Fruit fly (Drosophila melanogaster) whole organism, embryonic: ENCODE results near the gene asl.
A peak's percentile ranks its signal among the peaks of the same experiment; 100 is the strongest.

Experiments
- Asciz ChIP-seq: fragments of 200-800 bp; sonication (Bioruptor generic); optimal IDR thresholded peaks from 2 replicates; lab custom pipeline; 2017; ENCODE audit warnings: missing biosample characterization, mild to moderate bottlenecking, missing genetic modification characterization, missing genetic modification reagents
- Bdp1 ChIP-seq: fragments of 200-800 bp; sonication (Bioruptor generic); optimal IDR thresholded peaks from 3 replicates; lab custom pipeline; 2016; ENCODE audit warnings: missing biosample characterization, missing genetic modification characterization
- BtbVII ChIP-seq: fragments of 200-800 bp; sonication (Bioruptor generic); optimal IDR thresholded peaks from 3 replicates; lab custom pipeline; 2017; ENCODE audit warnings: missing biosample characterization, mild to moderate bottlenecking, missing genetic modification characterization
- CG11247 ChIP-seq: fragments of 200-800 bp; sonication (Bioruptor generic); IDR thresholded peaks from 2 replicates; pipeline ENCODE4 v1.3.6; 2022; ENCODE audit warnings: missing biosample characterization, missing genetic modification characterization
- CG11504 ChIP-seq: fragments of 200-800 bp; sonication (Bioruptor generic); optimal IDR thresholded peaks from 3 replicates; lab custom pipeline; 2019; ENCODE audit warnings: missing biosample characterization, mild to moderate bottlenecking, missing genetic modification characterization, moderate library complexity
- CG12744 ChIP-seq: fragments of 200-800 bp; sonication (Bioruptor generic); optimal IDR thresholded peaks from 2 replicates; lab custom pipeline; 2016; ENCODE audit warnings: missing biosample characterization, missing genetic modification characterization
- CG13287 ChIP-seq: fragments of 200-800 bp; sonication (Bioruptor generic); IDR thresholded peaks from 2 replicates; pipeline ENCODE4 v1.3.6; 2022; ENCODE audit warnings: missing biosample characterization, missing genetic modification characterization; ENCODE audit not compliant: partially characterized antibody
- CG13296 ChIP-seq: fragments of 200-800 bp; sonication (Bioruptor generic); optimal IDR thresholded peaks from 3 replicates; lab custom pipeline; 2018; ENCODE audit warnings: missing biosample characterization, mild to moderate bottlenecking, missing genetic modification characterization
- CG1647 ChIP-seq: fragments of 200-800 bp; sonication (Bioruptor generic); optimal IDR thresholded peaks from 3 replicates; lab custom pipeline; 2016; ENCODE audit warnings: missing biosample characterization, missing genetic modification characterization
- CG17186 ChIP-seq: fragments of 200-800 bp; sonication (Bioruptor generic); optimal IDR thresholded peaks from 3 replicates; lab custom pipeline; 2017; ENCODE audit warnings: missing biosample characterization, missing genetic modification reagents, missing genetic modification characterization
- CG17612 ChIP-seq: fragments of 200-800 bp; sonication (Bioruptor generic); IDR thresholded peaks from 2 replicates; pipeline ENCODE4 v1.3.6; 2022; ENCODE audit warnings: missing biosample characterization, missing genetic modification characterization
- CG1792 ChIP-seq: fragments of 200-800 bp; sonication (Bioruptor generic); optimal IDR thresholded peaks from 2 replicates; lab custom pipeline; 2016; ENCODE audit warnings: missing biosample characterization, missing genetic modification characterization
- CG2116 ChIP-seq: fragments of 200-800 bp; sonication (Bioruptor generic); optimal IDR thresholded peaks from 3 replicates; lab custom pipeline; 2018; ENCODE audit warnings: missing biosample characterization, mild to moderate bottlenecking, missing genetic modification characterization
- CG2199 ChIP-seq: fragments of 200-800 bp; sonication (Bioruptor generic); IDR thresholded peaks from 3 replicates; pipeline ENCODE4 v1.3.6; 2022; ENCODE audit warnings: missing biosample characterization, missing genetic modification characterization
- CG32772 ChIP-seq: fragments of 200-800 bp; sonication (Bioruptor generic); IDR thresholded peaks from 2 replicates; pipeline ENCODE4 v1.3.6; 2022; ENCODE audit warnings: missing biosample characterization, missing genetic modification characterization
- CG3407 ChIP-seq: fragments of 200-800 bp; sonication (Bioruptor generic); optimal IDR thresholded peaks from 2 replicates; lab custom pipeline; 2018; ENCODE audit warnings: missing biosample characterization, mild to moderate bottlenecking, missing genetic modification characterization
- CG3838 ChIP-seq: fragments of 200-800 bp; sonication (Bioruptor generic); optimal IDR thresholded peaks from 3 replicates; lab custom pipeline; 2016; ENCODE audit warnings: missing biosample characterization, missing genetic modification characterization
- CG4707 ChIP-seq: fragments of 200-800 bp; sonication (Bioruptor generic); optimal IDR thresholded peaks from 2 replicates; lab custom pipeline; 2018; ENCODE audit warnings: missing biosample characterization, mild to moderate bottlenecking, missing genetic modification characterization, moderate library complexity
- CG5245 ChIP-seq: fragments of 200-800 bp; sonication (Bioruptor generic); optimal IDR thresholded peaks from 3 replicates; lab custom pipeline; 2016; ENCODE audit warnings: missing biosample characterization, missing genetic modification characterization
- CG7372 ChIP-seq: fragments of 200-800 bp; sonication (Bioruptor generic); IDR thresholded peaks from 2 replicates; pipeline ENCODE4 v1.3.6; 2022; ENCODE audit warnings: missing biosample characterization, missing genetic modification characterization
- CG7786 ChIP-seq: fragments of 200-800 bp; sonication (Bioruptor generic); optimal IDR thresholded peaks from 2 replicates; lab custom pipeline; 2016; ENCODE audit warnings: missing biosample characterization, missing genetic modification characterization
- CG7963 ChIP-seq: fragments of 200-800 bp; sonication (Bioruptor generic); IDR thresholded peaks from 3 replicates; pipeline ENCODE4 v1.3.6; 2022; ENCODE audit warnings: missing biosample characterization, missing genetic modification characterization; ENCODE audit not compliant: partially characterized antibody
- Dbx ChIP-seq: fragments of 200-800 bp; sonication (Bioruptor generic); IDR thresholded peaks from 3 replicates; pipeline ENCODE4 v1.3.6; 2022; ENCODE audit warnings: missing biosample characterization, missing genetic modification characterization
- Doc3 ChIP-seq: fragments of 200-800 bp; sonication (Bioruptor generic); IDR thresholded peaks from 3 replicates; pipeline ENCODE4 v1.3.6; 2022; ENCODE audit warnings: missing biosample characterization, missing genetic modification characterization; ENCODE audit not compliant: partially characterized antibody
- Ets65A ChIP-seq: fragments of 200-800 bp; sonication (Bioruptor generic); peaks from one replicate; lab custom pipeline; 2016; ENCODE audit warnings: missing biosample characterization, missing genetic modification characterization
- Jarid2 ChIP-seq: fragments of 200-800 bp; sonication (Bioruptor generic); optimal IDR thresholded peaks from 3 replicates; lab custom pipeline; 2017; ENCODE audit warnings: mild to moderate bottlenecking, missing biosample characterization, missing genetic modification reagents, missing genetic modification characterization
- Kr ChIP-seq: fragments of 200-800 bp; sonication (Bioruptor generic); optimal IDR thresholded peaks from 2 replicates; lab custom pipeline; 2017; ENCODE audit warnings: missing biosample characterization, mild to moderate bottlenecking, missing genetic modification characterization
- Lhr ChIP-seq: fragments of 200-800 bp; sonication (Bioruptor generic); optimal IDR thresholded peaks from 3 replicates; lab custom pipeline; 2017; ENCODE audit warnings: mild to moderate bottlenecking, missing biosample characterization, missing genetic modification reagents, missing genetic modification characterization
- Oaz ChIP-seq: fragments of 200-800 bp; sonication (Bioruptor generic); IDR thresholded peaks from 2 replicates; pipeline ENCODE4 v1.3.6; 2022; ENCODE audit warnings: missing biosample characterization, missing genetic modification characterization
- Poxn ChIP-seq: fragments of 200-800 bp; sonication (Bioruptor generic); IDR thresholded peaks from 2 replicates; pipeline ENCODE4 v1.3.6; 2022; ENCODE audit warnings: missing biosample characterization, missing genetic modification characterization
- Side ChIP-seq: fragments of 200-800 bp; sonication (Bioruptor generic); optimal IDR thresholded peaks from 2 replicates; lab custom pipeline; 2016; ENCODE audit warnings: missing biosample characterization, missing genetic modification characterization
- Sry-β ChIP-seq: fragments of 200-800 bp; sonication (Bioruptor generic); optimal IDR thresholded peaks from 2 replicates; lab custom pipeline; 2018; ENCODE audit warnings: missing biosample characterization, mild to moderate bottlenecking, missing genetic modification characterization, moderate library complexity
- TFAM ChIP-seq: fragments of 200-800 bp; sonication (Bioruptor generic); optimal IDR thresholded peaks from 2 replicates; lab custom pipeline; 2017; ENCODE audit warnings: missing biosample characterization, missing genetic modification characterization, inconsistent platforms
- abd-A ChIP-seq: fragments of 200-800 bp; sonication (Bioruptor generic); optimal IDR thresholded peaks from 3 replicates; lab custom pipeline; 2019; ENCODE audit warnings: missing biosample characterization, mild to moderate bottlenecking, missing genetic modification characterization, moderate library complexity
- ara ChIP-seq: fragments of 200-800 bp; sonication (Bioruptor generic); IDR thresholded peaks from 2 replicates; pipeline ENCODE4 v1.3.6; 2022; ENCODE audit warnings: missing biosample characterization, missing genetic modification characterization
- ash1 ChIP-seq: fragments of 200-800 bp; sonication (Bioruptor generic); optimal IDR thresholded peaks from 2 replicates; lab custom pipeline; 2018; ENCODE audit warnings: missing biosample characterization, mild to moderate bottlenecking, missing genetic modification characterization
- caup ChIP-seq: fragments of 200-800 bp; sonication (Bioruptor generic); optimal IDR thresholded peaks from 3 replicates; lab custom pipeline; 2017; ENCODE audit warnings: missing biosample characterization, mild to moderate bottlenecking, missing genetic modification characterization, moderate library complexity; ENCODE audit not compliant: severe bottlenecking
- dysf ChIP-seq: fragments of 200-800 bp; sonication (Bioruptor generic); IDR thresholded peaks from 3 replicates; pipeline ENCODE4 v1.3.6; 2022; ENCODE audit warnings: missing biosample characterization, missing genetic modification characterization
- eyg ChIP-seq: fragments of 200-800 bp; sonication (Bioruptor generic); optimal IDR thresholded peaks from 3 replicates; lab custom pipeline; 2016; ENCODE audit warnings: missing biosample characterization, missing genetic modification characterization
- fru ChIP-seq: fragments of >200 bp; optimal IDR thresholded peaks from 2 replicates; lab custom pipeline; 2017
- fu2 ChIP-seq: fragments of 200-800 bp; sonication (Bioruptor generic); optimal IDR thresholded peaks from 2 replicates; lab custom pipeline; 2016; ENCODE audit warnings: missing biosample characterization, missing genetic modification characterization
- gce ChIP-seq: fragments of 200-800 bp; sonication (Bioruptor generic); IDR thresholded peaks from 3 replicates; pipeline ENCODE4 v1.3.6; 2022; ENCODE audit warnings: missing biosample characterization, missing genetic modification characterization
- kni ChIP-seq: fragments of 200-800 bp; sonication (Bioruptor generic); optimal IDR thresholded peaks from 3 replicates; lab custom pipeline; 2017; ENCODE audit warnings: mild to moderate bottlenecking, missing biosample characterization, missing genetic modification reagents, missing genetic modification characterization
- mld ChIP-seq: fragments of 200-800 bp; sonication (Bioruptor generic); IDR thresholded peaks from 3 replicates; pipeline ENCODE4 v1.3.6; 2022; ENCODE audit warnings: missing biosample characterization, missing genetic modification characterization; ENCODE audit not compliant: partially characterized antibody
- sc ChIP-seq, 3 experiments: fragments of >200 bp in 2 of 3; fragments of 200-800 bp in 1 of 3; sonication (Bioruptor generic) in 1 of 3; optimal IDR thresholded peaks; 2 replicates in 2 of 3; 3 replicates in 1 of 3; lab custom pipeline; 2017; ENCODE audit warnings: mild to moderate bottlenecking in 1 of 3, missing biosample characterization in 1 of 3, missing genetic modification characterization in 1 of 3, missing genetic modification reagents in 1 of 3
- schlank ChIP-seq: fragments of 200-800 bp; sonication (Bioruptor generic); optimal IDR thresholded peaks from 2 replicates; lab custom pipeline; 2018; ENCODE audit warnings: missing biosample characterization, mild to moderate bottlenecking, missing genetic modification characterization
- sqz ChIP-seq: fragments of 200-800 bp; sonication (Bioruptor generic); optimal IDR thresholded peaks from 3 replicates; lab custom pipeline; 2018; ENCODE audit warnings: missing biosample characterization, mild to moderate bottlenecking, missing genetic modification characterization
- stc ChIP-seq: fragments of 200-800 bp; sonication (Bioruptor generic); IDR thresholded peaks from 2 replicates; pipeline ENCODE4 v1.3.6; 2022; ENCODE audit warnings: missing biosample characterization, missing genetic modification characterization
- tll ChIP-seq, 2 experiments: fragments of 200-800 bp in 1 of 2; fragments of >200 bp in 1 of 2; sonication (Bioruptor generic) in 1 of 2; optimal IDR thresholded peaks; 2 replicates each; lab custom pipeline; 2017 to 2019; ENCODE audit warnings: missing biosample characterization in 2 of 2, missing genetic modification characterization in 2 of 2, mild to moderate bottlenecking in 1 of 2, moderate library complexity in 1 of 2
- yki ChIP-seq: fragments of >200 bp; optimal IDR thresholded peaks from 3 replicates; lab custom pipeline; 2018
- zf30C ChIP-seq: fragments of 200-800 bp; sonication (Bioruptor generic); optimal IDR thresholded peaks from 3 replicates; lab custom pipeline; 2018; ENCODE audit warnings: missing biosample characterization, mild to moderate bottlenecking, missing genetic modification characterization

Gene asl

dm6 chr3R:5568590-5568989 lies 37.8 kb downstream of the asl start, which contains the start of the genes CG2931 and Rheb:
Gene CG2931, minus strand, starts transcription at chr3R:5568615.
Gene Rheb, plus strand, starts transcription at chr3R:5568921.
- TF ChIP-seq CG1647 (GFP tag; lab: Kevin White, UChicago) (peak; percentile 63), CG13287 (GFP tag; lab: Robert Waterston, UW) (peak; percentile 85), zf30C (GFP tag; lab: Kevin White, UChicago) (no peak), CG11247 (GFP tag; lab: Robert Waterston, UW) (peak; percentile 47), Poxn (GFP tag; lab: Robert Waterston, UW) (no peak), eyg (GFP tag; lab: Kevin White, UChicago) (no peak), CG7372 (peak; percentile 24; the same call in 1 of the 2 replicates), CG12744 (peak; percentile 42), CG2116 (peak; percentile 83), Kr (GFP tag; lab: Kevin White, UChicago) (no peak), CG7963 (GFP tag; lab: Robert Waterston, UW) (no peak), CG13296 (peak; percentile 23), stc (GFP tag; lab: Robert Waterston, UW) (peak; percentile 39; the same call in 1 of the 2 replicates), Dbx (GFP tag; lab: Robert Waterston, UW) (peak; percentile 73; the same call in 2 of the 3 replicates), Doc3 (peak; percentile 79), CG32772 (GFP tag; lab: Robert Waterston, UW) (peak; percentile 60), Side (GFP tag; lab: Kevin White, UChicago) (no peak), tll (GFP tag; optimal IDR thresholded peaks at IDR 0.05; lab: Kevin White, UChicago) (no peak), CG17612 (GFP tag; lab: Robert Waterston, UW) (no peak), CG4707 (no peak), schlank (no peak), fru (lab: Kevin White, UChicago) (no peak), CG2199 (0 out of 3 replicates have a peak, but pooled peaks have one; percentile 12), Asciz (GFP tag; lab: Kevin White, UChicago) (no peak), CG1792 (GFP tag; lab: Kevin White, UChicago) (no peak), Oaz (peak; percentile 49; the same call in 1 of the 2 replicates), sqz (GFP tag; lab: Kevin White, UChicago) (no peak), Bdp1 (GFP tag; lab: Kevin White, UChicago) (peak; percentile 28), kni (GFP tag; lab: Kevin White, UChicago) (no peak), CG11504 (tag; lab: Kevin White, UChicago) (no peak), Ets65A (GFP tag; lab: Kevin White, UChicago) (peak; percentile 94), CG5245 (peak; percentile 23), CG3838 (GFP tag; lab: Kevin White, UChicago) (no peak), Sry-β (GFP tag; lab: Kevin White, UChicago) (peak; percentile 32), abd-A (no peak), dysf (GFP tag; lab: Robert Waterston, UW) (peak; percentile 72), TFAM (GFP tag; lab: Kevin White, UChicago) (no peak), CG17186 (GFP tag; lab: Kevin White, UChicago) (peak; percentile 69), caup (GFP tag; lab: Kevin White, UChicago) (no peak), fu2 (peak; percentile 26), BtbVII (no peak), ash1 (GFP tag; lab: Kevin White, UChicago) (no peak), sc (optimal IDR thresholded peaks at IDR 0.05; lab: Kevin White, UChicago) (no peak), sc (GFP tag; optimal IDR thresholded peaks at IDR 0.05; lab: Kevin White, UChicago) (no peak), CG3407 (GFP tag; lab: Kevin White, UChicago) (peak; percentile 22), ara (GFP tag; lab: Robert Waterston, UW) (peak; percentile 58), mld (GFP tag; lab: Robert Waterston, UW) (no peak), Lhr (peak; percentile 76), gce (GFP tag; lab: Robert Waterston, UW) (no peak), yki (no peak), Jarid2 (GFP tag; lab: Kevin White, UChicago) (no peak), CG7786 (GFP tag; lab: Kevin White, UChicago) (peak; percentile 19)
